Worm (Caenorhabditis elegans) whole organism, L4 larva: ENCODE data around the gene sdc-3.
A peak's percentile ranks its signal among the peaks of the same experiment; 100 is the strongest.

Experiments used
- F37D6.2 ChIP-seq: sonication (generic microtip); optimal IDR thresholded peaks from 2 replicates; lab custom pipeline; 2016; ENCODE audit warnings: mild to moderate bottlenecking, missing genetic modification characterization, missing compliant biosample characterization
- F44E2.7 ChIP-seq: fragments of 200-800 bp; sonication (Bioruptor generic); IDR thresholded peaks from 2 replicates; pipeline ENCODE4 v2.1.2; 2022; ENCODE audit warnings: missing genetic modification characterization, missing compliant biosample characterization
- R02D3.7 ChIP-seq: fragments of 150-350 bp; sonication (generic microtip); optimal IDR thresholded peaks from 3 replicates; lab custom pipeline; 2014; ENCODE audit warnings: missing biosample characterization, missing genetic modification characterization
- Y48G9A.11 ChIP-seq: fragments of 200-800 bp; sonication (Bioruptor generic); IDR thresholded peaks from 2 replicates; pipeline ENCODE4 v1.3.6; 2022; ENCODE audit warnings: missing genetic modification reagents, missing genetic modification characterization, missing compliant biosample characterization
- ZK337.2 ChIP-seq: fragments of 200-800 bp; sonication (Bioruptor generic); IDR thresholded peaks from 2 replicates; pipeline ENCODE4 v1.3.6; 2022; ENCODE audit warnings: missing genetic modification reagents, missing genetic modification characterization, missing compliant biosample characterization
- ZK546.5 ChIP-seq, 2 experiments: sonication (generic microtip); optimal IDR thresholded peaks; 2 replicates each; lab custom pipeline; 2017; ENCODE audit warnings: missing biosample characterization in 2 of 2, missing genetic modification characterization in 2 of 2
- aha-1 ChIP-seq: fragments of 150-350 bp; peaks from one replicate; lab custom pipeline; 2014; ENCODE audit warnings: missing biosample characterization, missing genetic modification characterization
- aly-2 ChIP-seq: sonication (generic microtip); optimal IDR thresholded peaks from 2 replicates; lab custom pipeline; 2018; ENCODE audit warnings: missing biosample characterization, missing genetic modification characterization
- attf-4 ChIP-seq: sonication (generic microtip); optimal IDR thresholded peaks from 3 replicates; lab custom pipeline; 2017; ENCODE audit warnings: missing biosample characterization, missing genetic modification characterization
- ceh-28 ChIP-seq: fragments of 150-350 bp; optimal IDR thresholded peaks from 2 replicates; lab custom pipeline; 2014; ENCODE audit warnings: missing biosample characterization, missing genetic modification reagents, missing genetic modification characterization
- ces-1 ChIP-seq: fragments of 150-350 bp; sonication (generic microtip); optimal IDR thresholded peaks from 4 replicates; lab custom pipeline; 2014; ENCODE audit warnings: missing biosample characterization, missing genetic modification reagents, missing genetic modification characterization
- ctbp-1 ChIP-seq: fragments of 200-800 bp; sonication (Bioruptor generic); IDR thresholded peaks from 2 replicates; pipeline ENCODE4 v1.3.6; 2022; ENCODE audit warnings: missing genetic modification reagents, missing genetic modification characterization, missing compliant biosample characterization
- daf-16 ChIP-seq, 3 experiments: sonication (generic microtip); optimal IDR thresholded peaks; 2 replicates each; lab custom pipeline; 2016 to 2017; ENCODE audit warnings: missing genetic modification characterization in 3 of 3, missing genetic modification reagents in 3 of 3, mild to moderate bottlenecking in 2 of 3, missing compliant biosample characterization in 2 of 3, missing biosample characterization in 1 of 3, moderate library complexity in 1 of 3
- daf-8 ChIP-seq: fragments of 200-800 bp; sonication (Bioruptor generic); IDR thresholded peaks from 2 replicates; pipeline ENCODE4 v1.3.6; 2022; ENCODE audit warnings: missing genetic modification characterization, missing compliant biosample characterization
- dmd-6 ChIP-seq: fragments of 200-800 bp; sonication (Bioruptor generic); IDR thresholded peaks from 2 replicates; pipeline ENCODE4 v1.3.6; 2022; ENCODE audit warnings: missing genetic modification reagents, missing genetic modification characterization, missing compliant biosample characterization
- dmd-8 ChIP-seq: fragments of 200-800 bp; sonication (Bioruptor generic); IDR thresholded peaks from 2 replicates; pipeline ENCODE4 v1.3.6; 2022; ENCODE audit warnings: missing genetic modification characterization, missing compliant biosample characterization
- duxl-1 ChIP-seq: sonication (generic microtip); optimal IDR thresholded peaks from 2 replicates; lab custom pipeline; 2016; ENCODE audit warnings: mild to moderate bottlenecking, missing genetic modification characterization, moderate library complexity, missing compliant biosample characterization; ENCODE audit not compliant: poor library complexity
- fkh-10 ChIP-seq: fragments of 150-350 bp; optimal IDR thresholded peaks from 2 replicates; lab custom pipeline; 2014; ENCODE audit warnings: missing biosample characterization, missing genetic modification reagents, missing genetic modification characterization
- fos-1 ChIP-seq: fragments of 150-350 bp; optimal IDR thresholded peaks from 2 replicates; lab custom pipeline; 2014; ENCODE audit warnings: missing biosample characterization, missing genetic modification characterization
- jun-1 ChIP-seq: fragments of 150-350 bp; optimal IDR thresholded peaks from 2 replicates; lab custom pipeline; 2014; ENCODE audit warnings: missing biosample characterization, missing genetic modification reagents, missing genetic modification characterization
- lin-1 ChIP-seq: fragments of 200-800 bp; sonication (Bioruptor generic); IDR thresholded peaks from 2 replicates; pipeline ENCODE4 v1.3.6; 2022; ENCODE audit warnings: missing genetic modification reagents, missing genetic modification characterization, missing compliant biosample characterization
- lin-38 ChIP-seq: fragments of 200-800 bp; sonication (Bioruptor generic); IDR thresholded peaks from 2 replicates; pipeline ENCODE4 v1.3.6; 2022; ENCODE audit warnings: missing genetic modification reagents, missing genetic modification characterization, missing compliant biosample characterization
- lir-3 ChIP-seq: sonication (generic microtip); optimal IDR thresholded peaks from 2 replicates; lab custom pipeline; 2016; ENCODE audit warnings: mild to moderate bottlenecking, missing genetic modification characterization, missing compliant biosample characterization
- lsy-2 ChIP-seq, 2 experiments: fragments of 150-350 bp in 1 of 2; sonication (generic microtip) in 1 of 2; optimal IDR thresholded peaks; 2 replicates each; lab custom pipeline; 2014 to 2017; ENCODE audit warnings: missing biosample characterization in 2 of 2, missing genetic modification characterization in 2 of 2
- mep-1 ChIP-seq: fragments of 150-350 bp; sonication (generic microtip); optimal IDR thresholded peaks from 3 replicates; lab custom pipeline; 2014; ENCODE audit warnings: missing biosample characterization, missing genetic modification characterization
- mxl-3 ChIP-seq: fragments of 200-800 bp; sonication (Bioruptor generic); optimal IDR thresholded peaks from 2 replicates; lab custom pipeline; 2018; ENCODE audit warnings: mild to moderate bottlenecking, missing genetic modification characterization, missing compliant biosample characterization
- nhr-10 ChIP-seq: fragments of 150-350 bp; optimal IDR thresholded peaks from 2 replicates; lab custom pipeline; 2014; ENCODE audit warnings: missing biosample characterization, missing genetic modification characterization
- nhr-102 ChIP-seq: sonication (generic microtip); optimal IDR thresholded peaks from 2 replicates; lab custom pipeline; 2016; ENCODE audit warnings: mild to moderate bottlenecking, missing genetic modification characterization, moderate library complexity, missing compliant biosample characterization
- nhr-237 ChIP-seq: sonication (generic microtip); optimal IDR thresholded peaks from 2 replicates; lab custom pipeline; 2017; ENCODE audit warnings: missing biosample characterization, missing genetic modification characterization
- nhr-25 ChIP-seq: sonication (generic microtip); optimal IDR thresholded peaks from 2 replicates; lab custom pipeline; 2017; ENCODE audit warnings: missing genetic modification characterization, mild to moderate bottlenecking, missing compliant biosample characterization, antibody characterized with exemption, moderate library complexity, borderline replicate concordance; ENCODE audit not compliant: insufficient read depth
- nhr-41 ChIP-seq: fragments of 200-800 bp; sonication (Bioruptor generic); IDR thresholded peaks from 2 replicates; pipeline ENCODE4 v1.3.6; 2022; ENCODE audit warnings: missing genetic modification reagents, missing genetic modification characterization, missing compliant biosample characterization
- nhr-42 ChIP-seq: fragments of 200-800 bp; sonication (Bioruptor generic); IDR thresholded peaks from 2 replicates; pipeline ENCODE4 v1.3.6; 2022; ENCODE audit warnings: missing genetic modification characterization, missing compliant biosample characterization
- nhr-48 ChIP-seq: sonication (generic microtip); optimal IDR thresholded peaks from 2 replicates; lab custom pipeline; 2016; ENCODE audit warnings: mild to moderate bottlenecking, missing genetic modification characterization, missing compliant biosample characterization
- nhr-6 ChIP-seq: fragments of 150-350 bp; optimal IDR thresholded peaks from 2 replicates; lab custom pipeline; 2014; ENCODE audit warnings: missing biosample characterization, missing genetic modification characterization
- nhr-76 ChIP-seq: fragments of 150-350 bp; optimal IDR thresholded peaks from 2 replicates; lab custom pipeline; 2014; ENCODE audit warnings: missing biosample characterization, missing genetic modification characterization
- pha-4 ChIP-seq, 2 experiments: fragments of 150-350 bp in 1 of 2; fragments of 200-800 bp in 1 of 2; sonication (Bioruptor generic) in 1 of 2; IDR thresholded peaks in 1 of 2; optimal IDR thresholded peaks in 1 of 2; 2 replicates each; pipeline versions ENCODE4 v1.3.6 to Lab custom; 2014 to 2022; ENCODE audit warnings: missing genetic modification characterization in 2 of 2, missing genetic modification reagents in 2 of 2, missing biosample characterization in 1 of 2, missing compliant biosample characterization in 1 of 2
- php-3 ChIP-seq: fragments of 200-800 bp; sonication (Bioruptor generic); IDR thresholded peaks from 2 replicates; pipeline ENCODE4 v1.3.6; 2022; ENCODE audit warnings: missing genetic modification reagents, missing genetic modification characterization, missing compliant biosample characterization
- rbr-2 ChIP-seq: sonication (generic microtip); optimal IDR thresholded peaks from 2 replicates; lab custom pipeline; 2016; ENCODE audit warnings: missing genotype, missing genetic modification characterization, missing compliant biosample characterization
- sdz-12 ChIP-seq: fragments of 200-800 bp; sonication (Bioruptor generic); optimal IDR thresholded peaks from 2 replicates; lab custom pipeline; 2018; ENCODE audit warnings: mild to moderate bottlenecking, missing genetic modification characterization, missing compliant biosample characterization
- set-16 ChIP-seq: fragments of 200-800 bp; sonication (Bioruptor generic); IDR thresholded peaks from 2 replicates; pipeline ENCODE4 v1.3.6; 2022; ENCODE audit warnings: missing genetic modification reagents, missing genetic modification characterization, missing compliant biosample characterization
- snpc-1.2 ChIP-seq: fragments of 200-800 bp; sonication (Bioruptor generic); IDR thresholded peaks from 2 replicates; pipeline ENCODE4 v1.3.6; 2022; ENCODE audit warnings: missing genetic modification reagents, missing genetic modification characterization, missing compliant biosample characterization
- snpc-4 ChIP-seq: fragments of 150-350 bp; optimal IDR thresholded peaks from 2 replicates; lab custom pipeline; 2014; ENCODE audit warnings: missing biosample characterization, missing genetic modification characterization
- tag-97 ChIP-seq: fragments of 200-800 bp; sonication (Bioruptor generic); IDR thresholded peaks from 2 replicates; pipeline ENCODE4 v1.3.6; 2022; ENCODE audit warnings: missing genetic modification characterization, missing compliant biosample characterization
- tra-1 ChIP-seq: fragments of 200-800 bp; sonication (Bioruptor generic); IDR thresholded peaks from 2 replicates; pipeline ENCODE4 v1.3.6; 2022; ENCODE audit warnings: missing genetic modification reagents, missing genetic modification characterization, missing compliant biosample characterization
- unc-130 ChIP-seq: sonication (generic microtip); optimal IDR thresholded peaks from 2 replicates; lab custom pipeline; 2016; ENCODE audit warnings: missing genetic modification reagents, missing genetic modification characterization, missing compliant biosample characterization
- vab-7 ChIP-seq: fragments of 200-800 bp; sonication (Bioruptor generic); IDR thresholded peaks from 2 replicates; pipeline ENCODE4 v1.3.6; 2022; ENCODE audit warnings: missing genetic modification reagents, missing genetic modification characterization, missing compliant biosample characterization
- zag-1 ChIP-seq: fragments of 150-350 bp; optimal IDR thresholded peaks from 2 replicates; lab custom pipeline; 2014; ENCODE audit warnings: missing biosample characterization, missing genetic modification characterization
- zfp-2 ChIP-seq: sonication (generic microtip); optimal IDR thresholded peaks from 2 replicates; lab custom pipeline; 2016; ENCODE audit warnings: mild to moderate bottlenecking, missing genetic modification characterization, missing compliant biosample characterization
- zip-2 ChIP-seq: fragments of 150-350 bp; optimal IDR thresholded peaks from 2 replicates; lab custom pipeline; 2014; ENCODE audit warnings: missing biosample characterization, missing genetic modification characterization
- ztf-11 ChIP-seq: fragments of 150-350 bp; optimal IDR thresholded peaks from 2 replicates; lab custom pipeline; 2014; ENCODE audit warnings: missing biosample characterization, missing genetic modification characterization

sdc-3 gene

DNA sequence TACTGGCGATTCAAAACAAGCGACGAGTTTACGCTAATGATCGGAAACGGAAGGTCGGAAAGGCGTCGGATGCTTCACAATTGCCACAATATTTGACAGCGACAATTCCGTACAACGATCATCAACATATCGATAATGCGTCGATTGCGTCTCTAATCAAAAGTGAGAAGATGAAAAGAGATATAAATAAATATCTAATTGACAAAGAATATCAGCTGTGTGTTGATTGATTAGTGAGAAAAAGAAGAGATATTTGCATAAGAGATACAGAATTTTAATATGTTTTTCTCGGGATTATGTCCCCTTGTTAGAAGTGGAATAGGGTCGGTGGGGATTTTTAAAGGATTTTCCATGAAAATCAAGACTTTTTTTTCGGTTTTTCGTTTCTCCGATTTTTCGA, 30.6 kb upstream of the sdc-3 start:
- TF ChIP-seq ZK546.5 (tag; optimal IDR thresholded peaks at IDR 0.05; lab: Kevin White, UChicago) = no peak
- no peak for TF ChIP-seq php-3 (GFP tag; lab: Robert Waterston, UW)
- no peak for TF ChIP-seq nhr-42 (GFP tag; lab: Robert Waterston, UW)
- TF ChIP-seq nhr-48 (tag; lab: Kevin White, UChicago) = no peak
- TF ChIP-seq dmd-6 (GFP tag; lab: Robert Waterston, UW) = no peak
- TF ChIP-seq nhr-237 (tag; lab: Kevin White, UChicago) = no peak
- no peak for TF ChIP-seq mep-1 (tag; lab: Kevin White, UChicago)
- no peak for TF ChIP-seq F44E2.7 (GFP tag; lab: Robert Waterston, UW)
- TF ChIP-seq ZK337.2 (GFP tag; lab: Robert Waterston, UW) = no peak
- no peak for TF ChIP-seq daf-8 (GFP tag; lab: Robert Waterston, UW)

DNA sequence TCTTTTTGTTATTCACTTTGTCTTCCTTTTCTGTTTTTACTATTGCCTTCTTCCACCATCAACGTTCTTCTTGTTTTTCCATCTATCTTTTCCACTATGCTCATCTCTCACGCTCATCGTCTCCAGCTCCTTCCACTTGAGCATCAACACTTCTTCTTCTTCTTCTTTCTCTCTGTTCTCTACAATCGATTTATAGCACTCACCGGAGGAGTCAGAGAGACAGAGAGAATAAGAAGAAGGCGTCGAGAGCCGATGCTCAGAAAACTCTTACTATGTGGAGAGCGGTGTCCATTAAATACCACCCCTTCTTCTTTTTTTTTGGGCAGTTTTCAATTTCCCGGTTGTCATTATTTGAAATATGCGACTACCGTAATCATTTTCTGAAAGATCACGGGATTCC, 26.9 kb upstream of the sdc-3 start:
- TF ChIP-seq nhr-6 (tag; lab: Kevin White, UChicago) = no peak
- TF ChIP-seq zfp-2 = no peak
- no peak for TF ChIP-seq snpc-1.2 (GFP tag; lab: Robert Waterston, UW)
- peak in 1 of 2 experiments; percentile 32 for TF ChIP-seq lsy-2 (tag; optimal IDR thresholded peaks at IDR 0.05; lab: Kevin White, UChicago)
- no peak for TF ChIP-seq nhr-10
- no peak for TF ChIP-seq tag-97 (GFP tag; lab: Robert Waterston, UW)
- no peak for TF ChIP-seq nhr-76 (tag; lab: Kevin White, UChicago)
- no peak for TF ChIP-seq ces-1 (GFP tag; lab: Kevin White, UChicago)
- peak; percentile 80 for TF ChIP-seq aha-1 (tag; lab: Kevin White, UChicago)
- TF ChIP-seq ceh-28 = peak; percentile 35
- no peak for TF ChIP-seq vab-7 (GFP tag; lab: Robert Waterston, UW)
- TF ChIP-seq R02D3.7 (tag; lab: Kevin White, UChicago) = no peak
- no peak for TF ChIP-seq lin-1
- TF ChIP-seq nhr-102 = no peak
- TF ChIP-seq aly-2 (tag; lab: Kevin White, UChicago) = no peak
- TF ChIP-seq F37D6.2 (tag; lab: Kevin White, UChicago) = no peak
- no peak for TF ChIP-seq lin-38 (GFP tag; lab: Robert Waterston, UW)
- no peak for TF ChIP-seq mep-1 (tag; lab: Kevin White, UChicago)
- TF ChIP-seq nhr-237 (tag; lab: Kevin White, UChicago) = no peak
- TF ChIP-seq set-16 = no peak
- TF ChIP-seq snpc-4 (tag; lab: Kevin White, UChicago) = no peak
- TF ChIP-seq attf-4 (tag; lab: Kevin White, UChicago) = no peak
- no peak for TF ChIP-seq ztf-11 (tag; lab: Kevin White, UChicago)
- no peak for TF ChIP-seq nhr-41 (GFP tag; lab: Robert Waterston, UW)
- TF ChIP-seq duxl-1 (tag; lab: Kevin White, UChicago) = no peak
- no peak for TF ChIP-seq tra-1 (GFP tag; lab: Robert Waterston, UW)
- no peak for TF ChIP-seq nhr-25 (tag; lab: Kevin White, UChicago)
- no peak for TF ChIP-seq jun-1 (tag; lab: Kevin White, UChicago)
- TF ChIP-seq daf-16 (GFP tag; optimal IDR thresholded peaks at IDR 0.05; lab: Kevin White, UChicago) = no peak
- TF ChIP-seq daf-16 (tag; optimal IDR thresholded peaks at IDR 0.05; lab: Kevin White, UChicago) = no peak
- no peak for TF ChIP-seq fos-1
- no peak for TF ChIP-seq lir-3 (tag; lab: Kevin White, UChicago)
- TF ChIP-seq dmd-8 (GFP tag; lab: Robert Waterston, UW) = no peak
- no peak for TF ChIP-seq F44E2.7 (GFP tag; lab: Robert Waterston, UW)
- no peak for TF ChIP-seq ctbp-1
- no peak for TF ChIP-seq mxl-3 (GFP tag; lab: Kevin White, UChicago)
- TF ChIP-seq unc-130 (GFP tag; lab: Kevin White, UChicago) = no peak
- TF ChIP-seq zag-1 = no peak
- TF ChIP-seq ZK337.2 (GFP tag; lab: Robert Waterston, UW) = no peak
- TF ChIP-seq rbr-2 (tag; lab: Kevin White, UChicago) = peak; percentile 43
- no peak for TF ChIP-seq Y48G9A.11 (GFP tag; lab: Robert Waterston, UW)
- TF ChIP-seq sdz-12 (GFP tag; lab: Kevin White, UChicago) = no peak
- peak; percentile 82 for TF ChIP-seq fkh-10
- TF ChIP-seq zip-2 = no peak
- no peak for TF ChIP-seq pha-4 (GFP tag; IDR thresholded peaks at IDR 0.05; lab: Robert Waterston, UW)
- no peak for TF ChIP-seq pha-4 (tag; optimal IDR thresholded peaks at IDR 0.05; lab: Kevin White, UChicago)
